Worm (Caenorhabditis elegans): Measurements from ENCODE around the gene ZC266.1.

DNA sequence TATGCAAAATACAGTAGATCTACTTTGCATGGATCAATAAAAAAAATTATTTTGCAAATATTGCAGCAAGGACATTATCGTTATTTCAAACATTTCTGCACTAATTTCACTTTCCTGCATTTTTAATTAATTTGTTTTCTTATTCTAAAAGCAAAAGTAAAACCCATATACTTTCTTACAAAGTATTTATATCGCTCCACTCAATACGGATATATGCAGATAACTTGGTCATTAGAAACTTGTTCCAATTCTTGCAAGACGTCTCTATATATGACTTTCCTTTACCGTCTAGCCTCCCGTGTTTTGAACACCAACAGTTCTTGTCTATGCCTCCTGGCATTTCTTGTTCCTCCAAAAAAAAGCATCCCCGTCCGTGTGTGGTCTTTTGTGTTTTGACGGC, 10.4 kb upstream of the ZC266.1 start, which contains the start of gene oac-24:
- TF ChIP-seq F22D6.2 (tag; optimal IDR thresholded peaks at IDR 0.05): no peak
- TF ChIP-seq Y79H2A.3 (GFP tag; conservative IDR thresholded peaks at IDR 0.05): no peak
- no peak for TF ChIP-seq B0336.3 (GFP tag; IDR thresholded peaks at IDR 0.05)
- no peak for TF ChIP-seq aptf-3 (GFP tag; IDR thresholded peaks at IDR 0.05)
- TF ChIP-seq nhr-90 (tag; optimal IDR thresholded peaks at IDR 0.05): no peak
- no peak for TF ChIP-seq F23B12.7 (tag; optimal IDR thresholded peaks at IDR 0.05; ENCODE audit: insufficient read depth)
- no peak for TF ChIP-seq unc-62 (GFP tag; optimal IDR thresholded peaks at IDR 0.05)
- TF ChIP-seq egl-44 (GFP tag; IDR thresholded peaks at IDR 0.05): no peak
- TF ChIP-seq gei-17 (GFP tag; optimal IDR thresholded peaks at IDR 0.05): no peak
- no peak for TF ChIP-seq D2030.7 (GFP tag; IDR thresholded peaks at IDR 0.05)
- TF ChIP-seq nfya-1 (tag; optimal IDR thresholded peaks at IDR 0.05; ENCODE audit: borderline replicate concordance, insufficient read depth): no peak
- TF ChIP-seq hmg-1.2 (GFP tag; IDR thresholded peaks at IDR 0.05): no peak
